Fruit fly (Drosophila melanogaster) whole organism, embryonic: ENCODE measurements around the gene Shaw.

Experiments used
- CG10267 ChIP-seq: fragments of 200-800 bp; sonication (Bioruptor generic); optimal IDR thresholded peaks from 2 replicates; lab custom pipeline; 2018; ENCODE audit warnings: missing biosample characterization, mild to moderate bottlenecking, missing genetic modification characterization, moderate library complexity
- CG11723 ChIP-seq: fragments of 200-800 bp; sonication (Bioruptor generic); optimal IDR thresholded peaks from 2 replicates; lab custom pipeline; 2017; ENCODE audit warnings: missing biosample characterization, mild to moderate bottlenecking, missing genetic modification characterization
- CG12659 ChIP-seq: fragments of 200-800 bp; sonication (Bioruptor generic); optimal IDR thresholded peaks from 3 replicates; lab custom pipeline; 2017; ENCODE audit warnings: mild to moderate bottlenecking, missing biosample characterization, missing genetic modification reagents, missing genetic modification characterization
- CG12769 ChIP-seq: fragments of 200-800 bp; sonication (Bioruptor generic); optimal IDR thresholded peaks from 2 replicates; lab custom pipeline; 2019; ENCODE audit warnings: missing biosample characterization, mild to moderate bottlenecking, missing genetic modification characterization, moderate library complexity
- CG13287 ChIP-seq: fragments of 200-800 bp; sonication (Bioruptor generic); IDR thresholded peaks from 2 replicates; pipeline ENCODE4 v1.3.6; 2022; ENCODE audit warnings: missing biosample characterization, missing genetic modification characterization; ENCODE audit not compliant: partially characterized antibody
- CG14667 ChIP-seq: fragments of 200-800 bp; sonication (Bioruptor generic); IDR thresholded peaks from 2 replicates; pipeline ENCODE4 v1.3.6; 2022; ENCODE audit warnings: missing biosample characterization, missing genetic modification characterization
- CG16815 ChIP-seq: fragments of 200-800 bp; sonication (Bioruptor generic); optimal IDR thresholded peaks from 3 replicates; lab custom pipeline; 2017; ENCODE audit warnings: missing biosample characterization, mild to moderate bottlenecking, missing genetic modification characterization
- CG17359 ChIP-seq: fragments of 200-800 bp; sonication (Bioruptor generic); optimal IDR thresholded peaks from 3 replicates; lab custom pipeline; 2018; ENCODE audit warnings: missing biosample characterization, mild to moderate bottlenecking, missing genetic modification characterization, moderate library complexity
- CG2678 ChIP-seq: fragments of 200-800 bp; sonication (Bioruptor generic); optimal IDR thresholded peaks from 3 replicates; lab custom pipeline; 2019; ENCODE audit warnings: missing biosample characterization, mild to moderate bottlenecking, missing genetic modification characterization, moderate library complexity
- CG30403 ChIP-seq: fragments of 200-800 bp; sonication (Bioruptor generic); optimal IDR thresholded peaks from 3 replicates; lab custom pipeline; 2016; ENCODE audit warnings: missing biosample characterization, missing genetic modification characterization
- CG3065 ChIP-seq: fragments of 200-800 bp; sonication (Bioruptor generic); optimal IDR thresholded peaks from 2 replicates; lab custom pipeline; 2016; ENCODE audit warnings: missing biosample characterization, missing genetic modification characterization
- CG3163 ChIP-seq: fragments of 200-800 bp; sonication (Bioruptor generic); optimal IDR thresholded peaks from 3 replicates; lab custom pipeline; 2016; ENCODE audit warnings: missing biosample characterization, missing genetic modification characterization
- CG3407 ChIP-seq: fragments of 200-800 bp; sonication (Bioruptor generic); optimal IDR thresholded peaks from 2 replicates; lab custom pipeline; 2018; ENCODE audit warnings: missing biosample characterization, mild to moderate bottlenecking, missing genetic modification characterization
- CG4707 ChIP-seq: fragments of 200-800 bp; sonication (Bioruptor generic); optimal IDR thresholded peaks from 2 replicates; lab custom pipeline; 2018; ENCODE audit warnings: missing biosample characterization, mild to moderate bottlenecking, missing genetic modification characterization, moderate library complexity
- Deaf1 ChIP-seq: fragments of 200-800 bp; optimal IDR thresholded peaks from 3 replicates; lab custom pipeline; 2019; ENCODE audit warnings: missing biosample characterization, mild to moderate bottlenecking, missing genetic modification characterization, moderate library complexity
- Dip3 ChIP-seq: fragments of 200-800 bp; sonication (Bioruptor generic); optimal IDR thresholded peaks from 3 replicates; lab custom pipeline; 2016; ENCODE audit warnings: missing biosample characterization, missing genetic modification characterization
- Ets97D ChIP-seq: fragments of 200-800 bp; sonication (Bioruptor generic); optimal IDR thresholded peaks from 3 replicates; lab custom pipeline; 2016; ENCODE audit warnings: missing biosample characterization, missing genetic modification characterization
- Fer3 ChIP-seq: fragments of 200-800 bp; sonication (Bioruptor generic); optimal IDR thresholded peaks from 2 replicates; lab custom pipeline; 2018; ENCODE audit warnings: missing biosample characterization, mild to moderate bottlenecking, missing genetic modification characterization, moderate library complexity
- Hmx ChIP-seq: fragments of 200-800 bp; sonication (Bioruptor generic); optimal IDR thresholded peaks from 2 replicates; lab custom pipeline; 2016; ENCODE audit warnings: missing biosample characterization, missing genetic modification characterization
- Lim3 ChIP-seq: fragments of 200-800 bp; sonication (Bioruptor generic); IDR thresholded peaks from 2 replicates; pipeline ENCODE4 v1.3.6; 2022; ENCODE audit warnings: missing biosample characterization, missing genetic modification characterization
- MESR4 ChIP-seq: fragments of 200-800 bp; sonication (Bioruptor generic); optimal IDR thresholded peaks from 2 replicates; lab custom pipeline; 2018; ENCODE audit warnings: missing biosample characterization, mild to moderate bottlenecking, missing genetic modification characterization, moderate library complexity
- MTF-1 ChIP-seq: fragments of 200-800 bp; sonication (Bioruptor generic); optimal IDR thresholded peaks from 2 replicates; lab custom pipeline; 2018; ENCODE audit warnings: missing biosample characterization, mild to moderate bottlenecking, missing genetic modification characterization, borderline replicate concordance
- Meics ChIP-seq: fragments of 200-800 bp; sonication (Bioruptor generic); optimal IDR thresholded peaks from 2 replicates; lab custom pipeline; 2017; ENCODE audit warnings: missing biosample characterization, mild to moderate bottlenecking, missing genetic modification characterization
- Mes4 ChIP-seq: fragments of 200-800 bp; sonication (Bioruptor generic); optimal IDR thresholded peaks from 2 replicates; lab custom pipeline; 2016; ENCODE audit warnings: missing biosample characterization, missing genetic modification characterization
- Myb ChIP-seq: fragments of 200-800 bp; sonication (Bioruptor generic); optimal IDR thresholded peaks from 2 replicates; lab custom pipeline; 2016; ENCODE audit warnings: missing biosample characterization, missing genetic modification characterization
- Sry-δ ChIP-seq: fragments of 200-800 bp; sonication (Bioruptor generic); optimal IDR thresholded peaks from 2 replicates; lab custom pipeline; 2016; ENCODE audit warnings: missing biosample characterization, missing genetic modification characterization
- al ChIP-seq: fragments of 200-800 bp; sonication (Bioruptor generic); IDR thresholded peaks from 2 replicates; pipeline ENCODE4 v1.3.6; 2022; ENCODE audit warnings: missing biosample characterization, missing genetic modification characterization
- ara ChIP-seq: fragments of 200-800 bp; sonication (Bioruptor generic); IDR thresholded peaks from 2 replicates; pipeline ENCODE4 v1.3.6; 2022; ENCODE audit warnings: missing biosample characterization, missing genetic modification characterization
- bcd ChIP-seq: fragments of 200-800 bp; sonication (Bioruptor generic); optimal IDR thresholded peaks from 2 replicates; lab custom pipeline; 2017; ENCODE audit warnings: missing biosample characterization, mild to moderate bottlenecking, missing genetic modification characterization
- bigmax ChIP-seq: fragments of 200-800 bp; sonication (Bioruptor generic); optimal IDR thresholded peaks from 2 replicates; lab custom pipeline; 2018; ENCODE audit warnings: missing biosample characterization, mild to moderate bottlenecking, missing genetic modification characterization
- btn ChIP-seq: fragments of 200-800 bp; sonication (Bioruptor generic); optimal IDR thresholded peaks from 2 replicates; lab custom pipeline; 2016; ENCODE audit warnings: missing biosample characterization, missing genetic modification characterization
- cad ChIP-seq: fragments of >200 bp; optimal IDR thresholded peaks from 2 replicates; lab custom pipeline; 2017; ENCODE audit warnings: missing biosample characterization, missing genetic modification characterization
- cas ChIP-seq: fragments of 200-800 bp; sonication (Bioruptor generic); IDR thresholded peaks from 2 replicates; pipeline ENCODE4 v1.3.6; 2022; ENCODE audit warnings: missing biosample characterization, missing genetic modification characterization
- chn ChIP-seq: fragments of 200-800 bp; sonication (Bioruptor generic); optimal IDR thresholded peaks from 2 replicates; lab custom pipeline; 2016; ENCODE audit warnings: missing biosample characterization, missing genetic modification characterization
- cwo ChIP-seq: fragments of 200-800 bp; sonication (Bioruptor generic); optimal IDR thresholded peaks from 3 replicates; lab custom pipeline; 2017; ENCODE audit warnings: missing biosample characterization, missing genetic modification characterization, mild to moderate bottlenecking, moderate library complexity, missing genetic modification reagents
- dm ChIP-seq: fragments of 200-800 bp; sonication (Bioruptor generic); optimal IDR thresholded peaks from 3 replicates; lab custom pipeline; 2016; ENCODE audit warnings: missing biosample characterization, missing genetic modification characterization
- dmrt11E ChIP-seq: fragments of 200-800 bp; sonication (Bioruptor generic); optimal IDR thresholded peaks from 3 replicates; lab custom pipeline; 2018; ENCODE audit warnings: missing biosample characterization, mild to moderate bottlenecking, missing genetic modification characterization, moderate library complexity
- grn ChIP-seq: fragments of 200-800 bp; sonication (Bioruptor generic); optimal IDR thresholded peaks from 3 replicates; lab custom pipeline; 2017; ENCODE audit warnings: missing biosample characterization, missing genetic modification characterization
- kay ChIP-seq: fragments of 200-800 bp; sonication (Bioruptor generic); optimal IDR thresholded peaks from 2 replicates; lab custom pipeline; 2016; ENCODE audit warnings: missing biosample characterization, missing genetic modification characterization
- knrl ChIP-seq: fragments of 200-800 bp; sonication (Bioruptor generic); IDR thresholded peaks from 3 replicates; pipeline ENCODE4 v1.3.6; 2022; ENCODE audit warnings: missing biosample characterization, missing genetic modification characterization; ENCODE audit not compliant: partially characterized antibody
- mirr ChIP-seq: fragments of 200-800 bp; sonication (Bioruptor generic); optimal IDR thresholded peaks from 3 replicates; lab custom pipeline; 2018; ENCODE audit warnings: missing biosample characterization, mild to moderate bottlenecking, missing genetic modification characterization
- nau ChIP-seq: fragments of 200-800 bp; sonication (Bioruptor generic); optimal IDR thresholded peaks from 3 replicates; lab custom pipeline; 2017; ENCODE audit warnings: missing biosample characterization, mild to moderate bottlenecking, missing genetic modification characterization, missing genetic modification reagents
- pfk ChIP-seq: fragments of 200-800 bp; sonication (Bioruptor generic); optimal IDR thresholded peaks from 2 replicates; lab custom pipeline; 2018; ENCODE audit warnings: missing biosample characterization, mild to moderate bottlenecking, missing genetic modification characterization, moderate library complexity
- pita ChIP-seq: fragments of 200-800 bp; sonication (Bioruptor generic); optimal IDR thresholded peaks from 2 replicates; lab custom pipeline; 2017; ENCODE audit warnings: missing biosample characterization, mild to moderate bottlenecking, missing genetic modification characterization
- pros ChIP-seq: fragments of 200-800 bp; sonication (Bioruptor generic); optimal IDR thresholded peaks from 3 replicates; lab custom pipeline; 2019; ENCODE audit warnings: missing biosample characterization, mild to moderate bottlenecking, missing genetic modification characterization, moderate library complexity
- sens ChIP-seq: fragments of 200-800 bp; sonication (Bioruptor generic); peaks from one replicate; lab custom pipeline; 2016; ENCODE audit warnings: missing biosample characterization, missing genetic modification characterization
- ssp ChIP-seq: fragments of 200-800 bp; sonication (Bioruptor generic); IDR thresholded peaks from 2 replicates; pipeline ENCODE4 v1.3.6; 2022; ENCODE audit warnings: missing biosample characterization, missing genetic modification characterization
- sug ChIP-seq: fragments of 200-800 bp; optimal IDR thresholded peaks from 2 replicates; lab custom pipeline; 2019; ENCODE audit warnings: missing biosample characterization, mild to moderate bottlenecking, missing genetic modification characterization, moderate library complexity
- tio ChIP-seq: fragments of 200-800 bp; sonication (Bioruptor generic); optimal IDR thresholded peaks from 2 replicates; lab custom pipeline; 2017; ENCODE audit warnings: missing biosample characterization, missing genetic modification characterization, inconsistent platforms
- trh ChIP-seq: fragments of 200-800 bp; sonication (Bioruptor generic); optimal IDR thresholded peaks from 2 replicates; lab custom pipeline; 2016; ENCODE audit warnings: missing biosample characterization, missing genetic modification characterization
- zfh2 ChIP-seq: fragments of 200-800 bp; sonication (Bioruptor generic); optimal IDR thresholded peaks from 2 replicates; lab custom pipeline; 2016; ENCODE audit warnings: missing biosample characterization, missing genetic modification characterization

The Shaw gene

dm6 chr2L:3719414-3719959 is 1.5 kb downstream of the Shaw start (continued):
- TF ChIP-seq grn (GFP tag; lab: Kevin White, UChicago): no peak
- TF ChIP-seq CG12769: peak; percentile 48
- no peak for TF ChIP-seq zfh2 (GFP tag; lab: Kevin White, UChicago)
- TF ChIP-seq ssp: no peak
- peak; percentile 17 for TF ChIP-seq cwo (GFP tag; lab: Kevin White, UChicago)
- TF ChIP-seq CG13287 (GFP tag; lab: Robert Waterston, UW): no peak
- no peak for TF ChIP-seq CG3407 (GFP tag; lab: Kevin White, UChicago)
- TF ChIP-seq cad (GFP tag; lab: Kevin White, UChicago): no peak
- TF ChIP-seq al (GFP tag; lab: Robert Waterston, UW): peak; percentile 36; the same call in 1 of the 2 replicates
- TF ChIP-seq Dip3 (GFP tag; lab: Kevin White, UChicago): no peak
- no peak for TF ChIP-seq CG4707 (GFP tag; lab: Kevin White, UChicago)
- TF ChIP-seq Deaf1 (tag; lab: Kevin White, UChicago): no peak
- TF ChIP-seq ara (GFP tag; lab: Robert Waterston, UW): no peak; the same call in 1 of the 2 replicates
- TF ChIP-seq CG3065 (GFP tag; lab: Kevin White, UChicago): no peak
- TF ChIP-seq MESR4: no peak
- no peak for TF ChIP-seq tio (GFP tag; lab: Kevin White, UChicago)
- peak; percentile 27 for TF ChIP-seq Fer3
- no peak for TF ChIP-seq CG16815 (GFP tag; lab: Kevin White, UChicago)
- TF ChIP-seq bigmax: no peak
- no peak for TF ChIP-seq CG14667 (GFP tag; lab: Robert Waterston, UW)
- TF ChIP-seq mirr (GFP tag; lab: Kevin White, UChicago): no peak
- no peak for TF ChIP-seq chn (GFP tag; lab: Kevin White, UChicago)
- TF ChIP-seq CG3163: no peak
- TF ChIP-seq dmrt11E (tag; lab: Kevin White, UChicago): no peak
- no peak for TF ChIP-seq CG12659 (GFP tag; lab: Kevin White, UChicago)
- no peak for TF ChIP-seq trh (GFP tag; lab: Kevin White, UChicago)
- no peak for TF ChIP-seq Ets97D (GFP tag; lab: Kevin White, UChicago)
- TF ChIP-seq Sry-δ (GFP tag; lab: Kevin White, UChicago): no peak
- TF ChIP-seq Mes4 (GFP tag; lab: Kevin White, UChicago): no peak
- no peak for TF ChIP-seq pfk (GFP tag; lab: Kevin White, UChicago)
- no peak for TF ChIP-seq CG10267
- peak; percentile 1 for TF ChIP-seq bcd (GFP tag; lab: Kevin White, UChicago)
- peak; percentile 70 for TF ChIP-seq sens (GFP tag; lab: Kevin White, UChicago)
- peak; percentile 30 for TF ChIP-seq sug (tag; lab: Kevin White, UChicago)
- no peak for TF ChIP-seq knrl (GFP tag; lab: Robert Waterston, UW)
- no peak for TF ChIP-seq kay (GFP tag; lab: Kevin White, UChicago)
- TF ChIP-seq cas: no peak
- no peak for TF ChIP-seq Lim3 (GFP tag; lab: Robert Waterston, UW)
- TF ChIP-seq pros (GFP tag; lab: Kevin White, UChicago): no peak
- TF ChIP-seq btn: no peak
- no peak for TF ChIP-seq pita
- TF ChIP-seq Meics (GFP tag; lab: Kevin White, UChicago): peak; percentile 53
- peak; percentile 13 for TF ChIP-seq CG30403 (GFP tag; lab: Kevin White, UChicago)
- peak; percentile 39 for TF ChIP-seq CG17359
- no peak for TF ChIP-seq CG11723 (GFP tag; lab: Kevin White, UChicago)
- TF ChIP-seq CG2678: no peak
- TF ChIP-seq Myb (GFP tag; lab: Kevin White, UChicago): no peak
- no peak for TF ChIP-seq Hmx (GFP tag; lab: Kevin White, UChicago)
- TF ChIP-seq nau (GFP tag; lab: Kevin White, UChicago): peak; percentile 39
- TF ChIP-seq dm (GFP tag; lab: Kevin White, UChicago): no peak
- no peak for TF ChIP-seq MTF-1
